Fruit fly (Drosophila melanogaster): ENCODE data around the gene Prosbeta2R2.

dm6 chr3R:5256462-5257146 is 37.3 kb upstream of the Prosbeta2R2 start, which contains the start of the genes Enoph and Hph:
- TF ChIP-seq h (optimal IDR thresholded peaks at IDR 0.05) (no peak), psq (optimal IDR thresholded peaks at IDR 0.05) (no peak), insv (optimal IDR thresholded peaks at IDR 0.05) (no peak), Myc (optimal IDR thresholded peaks at IDR 0.05) (no peak)

Measured in Kc167 (cell line).